Worm (Caenorhabditis elegans): Measurements from ENCODE around the gene dhhc-13.

DNA sequence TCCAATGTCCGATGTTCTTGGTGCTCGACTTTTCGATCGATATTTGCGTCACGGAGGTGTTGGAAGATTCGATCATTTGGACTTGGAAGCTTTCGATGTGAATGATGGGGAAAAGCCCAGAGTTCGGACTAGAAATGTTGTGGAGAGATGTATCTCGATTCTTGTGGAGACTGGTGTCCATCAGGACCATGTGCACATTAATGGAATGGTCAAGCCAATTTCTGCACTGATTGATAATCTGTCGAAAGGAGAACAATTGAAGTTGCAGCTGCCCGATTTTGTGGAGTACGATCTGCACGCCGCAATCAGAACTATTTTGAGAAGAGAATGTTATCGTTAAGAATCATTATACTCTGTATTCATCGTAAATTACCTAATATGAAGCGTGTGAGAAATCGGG, 20.0 kb downstream of the dhhc-13 start:
- TF ChIP-seq F37B4.10 (GFP tag; IDR thresholded peaks at IDR 0.05): no peak
- TF ChIP-seq efl-1 (GFP tag; optimal IDR thresholded peaks at IDR 0.05): no peak
- TF ChIP-seq mcd-1 (GFP tag; IDR thresholded peaks at IDR 0.05): no peak
